Worm (Caenorhabditis elegans) whole organism, late embryonic: ENCODE results near the gene fbxa-73.

Experiments
- C08G9.2 ChIP-seq: sonication (generic microtip); optimal IDR thresholded peaks from 2 replicates; lab custom pipeline; 2016; ENCODE audit warnings: mild to moderate bottlenecking, missing genetic modification characterization, moderate library complexity, missing compliant biosample characterization
- che-1 ChIP-seq: sonication (generic microtip); optimal IDR thresholded peaks from 2 replicates; lab custom pipeline; 2016; ENCODE audit warnings: mild to moderate bottlenecking, missing genetic modification characterization, missing compliant biosample characterization
- ets-4 ChIP-seq: sonication (generic microtip); optimal IDR thresholded peaks from 2 replicates; lab custom pipeline; 2016; ENCODE audit warnings: missing genetic modification characterization, missing compliant biosample characterization
- hlh-30 ChIP-seq: sonication (generic microtip); optimal IDR thresholded peaks from 2 replicates; lab custom pipeline; 2017; ENCODE audit warnings: antibody characterized with exemption, missing genetic modification characterization, missing compliant biosample characterization; ENCODE audit not compliant: insufficient read depth
- pag-3 ChIP-seq: sonication (generic microtip); optimal IDR thresholded peaks from 2 replicates; lab custom pipeline; 2016; ENCODE audit warnings: missing compliant biosample characterization, missing genetic modification characterization, borderline replicate concordance
- pros-1 ChIP-seq: fragments of 150-350 bp; optimal IDR thresholded peaks from 2 replicates; lab custom pipeline; 2014; ENCODE audit warnings: missing biosample characterization, missing genetic modification reagents, missing genetic modification characterization

- TF ChIP-seq ets-4 (tag; lab: Kevin White, UChicago): no peak
- TF ChIP-seq pag-3: no peak
- TF ChIP-seq hlh-30 (tag; lab: Kevin White, UChicago): no peak
- no peak for TF ChIP-seq pros-1 (tag; lab: Kevin White, UChicago)
- no peak for TF ChIP-seq C08G9.2 (tag; lab: Kevin White, UChicago)
- TF ChIP-seq che-1 (tag; lab: Kevin White, UChicago): no peak
Observed at ce11 chrIII:2272732-2273131, 19.5 kb downstream of the fbxa-73 start, which contains the start of gene fbxa-39.
